Worm (Caenorhabditis elegans): ENCODE results near the gene C28A5.1.

- TF ChIP-seq skn-1 (tag; optimal IDR thresholded peaks at IDR 0.05), result no peak
- TF ChIP-seq hmg-11 (tag; optimal IDR thresholded peaks at IDR 0.05), result no peak
- TF ChIP-seq egl-27 (tag; optimal IDR thresholded peaks at IDR 0.05), result no peak
- no peak for TF ChIP-seq zag-1 (tag; optimal IDR thresholded peaks at IDR 0.05)
- TF ChIP-seq aly-2 (tag; optimal IDR thresholded peaks at IDR 0.05), result no peak
- no peak for TF ChIP-seq ZK546.5 (tag; optimal IDR thresholded peaks at IDR 0.05)
- no peak for TF ChIP-seq nhr-237 (tag; optimal IDR thresholded peaks at IDR 0.05)
- no peak for TF ChIP-seq nhr-25 (tag; optimal IDR thresholded peaks at IDR 0.05)
- TF ChIP-seq mml-1 (tag; optimal IDR thresholded peaks at IDR 0.05), result no peak
- TF ChIP-seq fkh-10 (GFP tag; optimal IDR thresholded peaks at IDR 0.05), result no peak
- TF ChIP-seq pqm-1 (tag; optimal IDR thresholded peaks at IDR 0.05), result no peak
- no peak for TF ChIP-seq nfya-1 (tag; optimal IDR thresholded peaks at IDR 0.05; ENCODE audit: insufficient read depth)
- no peak for TF ChIP-seq lin-15B (tag; optimal IDR thresholded peaks at IDR 0.05)
Measured at ce11 chrIII:4407144-4407543, 27.0 kb downstream of the C28A5.1 start, which contains the start of gene prdx-3.
